Fruit fly (Drosophila melanogaster): ENCODE measurements around the gene PolI.

DNA sequence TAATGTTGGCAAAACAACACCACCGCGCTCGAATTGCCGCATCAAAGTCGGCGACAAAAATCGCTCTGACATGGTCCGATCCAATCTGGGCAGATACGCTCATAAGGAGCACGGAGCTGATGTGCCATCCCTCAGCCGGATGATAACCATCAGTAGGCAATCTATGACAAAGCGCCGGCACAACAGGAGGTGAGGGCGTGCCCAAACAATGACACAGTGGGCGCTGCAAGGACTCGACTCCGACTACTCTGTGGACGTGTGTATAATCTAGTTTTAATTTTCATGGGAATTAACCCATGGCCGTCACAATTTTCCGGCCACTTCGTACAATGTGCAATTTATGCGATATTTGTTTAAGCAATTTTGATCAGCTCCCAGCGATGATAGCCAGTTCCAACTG, 41.7 kb downstream of the PolI start:
- TF ChIP-seq psq (optimal IDR thresholded peaks at IDR 0.05) = no peak
- TF ChIP-seq h (optimal IDR thresholded peaks at IDR 0.05) = no peak
- no peak for TF ChIP-seq ttk (optimal IDR thresholded peaks at IDR 0.05)
- TF ChIP-seq insv (optimal IDR thresholded peaks at IDR 0.05) = no peak

Data from Kc167 (cell line).